Fruit fly (Drosophila melanogaster) whole organism, embryonic: ENCODE data around the gene CG42271.

Source experiments
- Ada2b ChIP-seq: fragments of 200-800 bp; sonication (Bioruptor generic); IDR thresholded peaks from 2 replicates; pipeline ENCODE4 v1.3.6; 2022; ENCODE audit warnings: missing biosample characterization, missing genetic modification characterization
- B-H2 ChIP-seq: fragments of 200-800 bp; sonication (Bioruptor generic); optimal IDR thresholded peaks from 2 replicates; lab custom pipeline; 2018; ENCODE audit warnings: missing biosample characterization, mild to moderate bottlenecking, missing genetic modification characterization
- Bteb2 ChIP-seq: fragments of 200-800 bp; sonication (Bioruptor generic); optimal IDR thresholded peaks from 2 replicates; lab custom pipeline; 2016; ENCODE audit warnings: missing biosample characterization, missing genetic modification characterization
- C15 ChIP-seq: fragments of 200-800 bp; sonication (Bioruptor generic); IDR thresholded peaks from 3 replicates; pipeline ENCODE4 v1.3.6; 2022; ENCODE audit warnings: missing biosample characterization, missing genetic modification characterization
- CG10959 ChIP-seq: fragments of 200-800 bp; sonication (Bioruptor generic); IDR thresholded peaks from 2 replicates; pipeline ENCODE4 v1.3.6; 2022; ENCODE audit warnings: missing biosample characterization, missing genetic modification characterization
- CG11085 ChIP-seq: fragments of 200-800 bp; sonication (Bioruptor generic); IDR thresholded peaks from 2 replicates; pipeline ENCODE4 v1.3.6; 2022; ENCODE audit warnings: missing biosample characterization, missing genetic modification characterization
- CG11247 ChIP-seq: fragments of 200-800 bp; sonication (Bioruptor generic); IDR thresholded peaks from 2 replicates; pipeline ENCODE4 v1.3.6; 2022; ENCODE audit warnings: missing biosample characterization, missing genetic modification characterization
- CG11456 ChIP-seq: fragments of 200-800 bp; sonication (Bioruptor generic); IDR thresholded peaks from 3 replicates; pipeline ENCODE4 v1.3.6; 2022; ENCODE audit warnings: missing biosample characterization, missing genetic modification characterization
- CG12071 ChIP-seq: fragments of 200-800 bp; sonication (Bioruptor generic); optimal IDR thresholded peaks from 3 replicates; lab custom pipeline; 2018; ENCODE audit warnings: missing biosample characterization, mild to moderate bottlenecking, missing genetic modification characterization
- CG15269 ChIP-seq: fragments of 200-800 bp; sonication (Bioruptor generic); optimal IDR thresholded peaks from 2 replicates; lab custom pipeline; 2018; ENCODE audit warnings: missing biosample characterization, mild to moderate bottlenecking, missing genetic modification characterization, moderate library complexity
- CG17328 ChIP-seq: fragments of 200-800 bp; sonication (Bioruptor generic); IDR thresholded peaks from 2 replicates; pipeline ENCODE4 v1.3.6; 2022; ENCODE audit warnings: missing biosample characterization, missing genetic modification characterization
- CG17385 ChIP-seq: fragments of 200-800 bp; sonication (Bioruptor generic); optimal IDR thresholded peaks from 3 replicates; lab custom pipeline; 2018; ENCODE audit warnings: missing biosample characterization, mild to moderate bottlenecking, missing genetic modification characterization
- CG2129 ChIP-seq: fragments of 200-800 bp; sonication (Bioruptor generic); IDR thresholded peaks from 2 replicates; pipeline ENCODE4 v1.3.6; 2022; ENCODE audit warnings: missing biosample characterization, missing genetic modification characterization; ENCODE audit not compliant: partially characterized antibody
- CG30020 ChIP-seq: fragments of 200-800 bp; optimal IDR thresholded peaks from 2 replicates; lab custom pipeline; 2019; ENCODE audit warnings: missing biosample characterization, mild to moderate bottlenecking, missing genetic modification characterization, moderate library complexity
- CG32772 ChIP-seq: fragments of 200-800 bp; sonication (Bioruptor generic); IDR thresholded peaks from 2 replicates; pipeline ENCODE4 v1.3.6; 2022; ENCODE audit warnings: missing biosample characterization, missing genetic modification characterization
- CG34376 ChIP-seq: fragments of 200-800 bp; sonication (Bioruptor generic); optimal IDR thresholded peaks from 2 replicates; lab custom pipeline; 2018; ENCODE audit warnings: missing biosample characterization, mild to moderate bottlenecking, missing genetic modification characterization
- CG4328 ChIP-seq: fragments of 200-800 bp; sonication (Bioruptor generic); optimal IDR thresholded peaks from 3 replicates; lab custom pipeline; 2017; ENCODE audit warnings: missing biosample characterization, missing genetic modification reagents, missing genetic modification characterization
- CG7839 ChIP-seq: fragments of 200-800 bp; sonication (Bioruptor generic); optimal IDR thresholded peaks from 3 replicates; lab custom pipeline; 2018; ENCODE audit warnings: missing biosample characterization, mild to moderate bottlenecking, missing genetic modification characterization, moderate library complexity
- CG9727 ChIP-seq: fragments of 200-800 bp; sonication (Bioruptor generic); optimal IDR thresholded peaks from 3 replicates; lab custom pipeline; 2017; ENCODE audit warnings: missing biosample characterization, mild to moderate bottlenecking, missing genetic modification characterization
- CkIIα-i1 ChIP-seq: fragments of 200-800 bp; sonication (Bioruptor generic); IDR thresholded peaks from 2 replicates; pipeline ENCODE4 v1.3.6; 2022; ENCODE audit warnings: missing biosample characterization, missing genetic modification characterization
- CoRest ChIP-seq: fragments of 200-800 bp; sonication (Bioruptor generic); optimal IDR thresholded peaks from 3 replicates; lab custom pipeline; 2018; ENCODE audit warnings: missing biosample characterization, mild to moderate bottlenecking, missing genetic modification characterization, moderate library complexity
- HLH3B ChIP-seq: fragments of 200-800 bp; sonication (Bioruptor generic); IDR thresholded peaks from 2 replicates; pipeline ENCODE4 v1.3.6; 2022; ENCODE audit warnings: missing biosample characterization, missing genetic modification characterization
- Hsf ChIP-seq: fragments of 200-800 bp; sonication (Bioruptor generic); optimal IDR thresholded peaks from 3 replicates; lab custom pipeline; 2016; ENCODE audit warnings: missing biosample characterization, missing genetic modification characterization
- MBD-R2 ChIP-seq: fragments of 200-800 bp; sonication (Bioruptor generic); IDR thresholded peaks from 2 replicates; pipeline ENCODE4 v1.3.6; 2022; ENCODE audit warnings: missing biosample characterization, missing genetic modification characterization
- NFAT ChIP-seq: fragments of 200-800 bp; sonication (Bioruptor generic); IDR thresholded peaks from 2 replicates; pipeline ENCODE4 v1.3.6; 2022; ENCODE audit warnings: missing biosample characterization, missing genetic modification characterization
- Oli ChIP-seq: fragments of 200-800 bp; sonication (Bioruptor generic); optimal IDR thresholded peaks from 2 replicates; lab custom pipeline; 2018; ENCODE audit warnings: missing biosample characterization, mild to moderate bottlenecking, missing genetic modification characterization, moderate library complexity
- Rfx ChIP-seq: fragments of 200-800 bp; sonication (Bioruptor generic); IDR thresholded peaks from 2 replicates; pipeline ENCODE4 v1.3.6; 2022; ENCODE audit warnings: missing biosample characterization, missing genetic modification characterization
- Side ChIP-seq: fragments of 200-800 bp; sonication (Bioruptor generic); optimal IDR thresholded peaks from 2 replicates; lab custom pipeline; 2016; ENCODE audit warnings: missing biosample characterization, missing genetic modification characterization
- Spps ChIP-seq: fragments of 200-800 bp; sonication (Bioruptor generic); optimal IDR thresholded peaks from 2 replicates; lab custom pipeline; 2018; ENCODE audit warnings: missing biosample characterization, mild to moderate bottlenecking, missing genetic modification characterization
- Sry-δ ChIP-seq: fragments of 200-800 bp; sonication (Bioruptor generic); optimal IDR thresholded peaks from 2 replicates; lab custom pipeline; 2016; ENCODE audit warnings: missing biosample characterization, missing genetic modification characterization
- TFAM ChIP-seq: fragments of 200-800 bp; sonication (Bioruptor generic); optimal IDR thresholded peaks from 2 replicates; lab custom pipeline; 2017; ENCODE audit warnings: missing biosample characterization, missing genetic modification characterization, inconsistent platforms
- Tbp ChIP-seq: fragments of >200 bp; optimal IDR thresholded peaks from 2 replicates; lab custom pipeline; 2018; ENCODE audit warnings: missing biosample characterization, missing genetic modification characterization
- YL-1 ChIP-seq: fragments of 200-800 bp; sonication (Bioruptor generic); optimal IDR thresholded peaks from 3 replicates; lab custom pipeline; 2017; ENCODE audit warnings: missing biosample characterization, mild to moderate bottlenecking, missing genetic modification characterization
- br ChIP-seq: fragments of >200 bp; optimal IDR thresholded peaks from 2 replicates; lab custom pipeline; 2017
- eyg ChIP-seq: fragments of 200-800 bp; sonication (Bioruptor generic); optimal IDR thresholded peaks from 3 replicates; lab custom pipeline; 2016; ENCODE audit warnings: missing biosample characterization, missing genetic modification characterization
- gcm2 ChIP-seq: fragments of 200-800 bp; sonication (Bioruptor generic); optimal IDR thresholded peaks from 2 replicates; lab custom pipeline; 2016; ENCODE audit warnings: missing biosample characterization, missing genetic modification characterization
- ind ChIP-seq: fragments of 200-800 bp; sonication (Bioruptor generic); optimal IDR thresholded peaks from 3 replicates; lab custom pipeline; 2016; ENCODE audit warnings: missing biosample characterization, missing genetic modification characterization
- ken ChIP-seq: fragments of 200-800 bp; sonication (Bioruptor generic); IDR thresholded peaks from 3 replicates; pipeline ENCODE4 v1.3.6; 2022; ENCODE audit warnings: missing biosample characterization, missing genetic modification characterization
- lola ChIP-seq, 3 experiments: fragments of >200 bp in 2 of 3; fragments of 200-800 bp in 1 of 3; sonication (Bioruptor generic) in 1 of 3; optimal IDR thresholded peaks; 2 replicates each; lab custom pipeline; 2017 to 2019; ENCODE audit warnings: missing biosample characterization in 3 of 3, missing genetic modification characterization in 3 of 3, mild to moderate bottlenecking in 1 of 3, moderate library complexity in 1 of 3
- luna ChIP-seq: fragments of 200-800 bp; sonication (Bioruptor generic); optimal IDR thresholded peaks from 2 replicates; lab custom pipeline; 2016; ENCODE audit warnings: missing biosample characterization, missing genetic modification characterization
- mam ChIP-seq: fragments of 200-800 bp; sonication (Bioruptor generic); optimal IDR thresholded peaks from 3 replicates; lab custom pipeline; 2016; ENCODE audit warnings: missing biosample characterization, missing genetic modification characterization
- mld ChIP-seq: fragments of 200-800 bp; sonication (Bioruptor generic); IDR thresholded peaks from 3 replicates; pipeline ENCODE4 v1.3.6; 2022; ENCODE audit warnings: missing biosample characterization, missing genetic modification characterization; ENCODE audit not compliant: partially characterized antibody
- nerfin-1 ChIP-seq: fragments of 200-800 bp; sonication (Bioruptor generic); optimal IDR thresholded peaks from 3 replicates; lab custom pipeline; 2019; ENCODE audit warnings: missing biosample characterization, mild to moderate bottlenecking, missing genetic modification characterization, moderate library complexity
- pros ChIP-seq: fragments of 200-800 bp; sonication (Bioruptor generic); optimal IDR thresholded peaks from 3 replicates; lab custom pipeline; 2019; ENCODE audit warnings: missing biosample characterization, mild to moderate bottlenecking, missing genetic modification characterization, moderate library complexity
- pum ChIP-seq: fragments of 200-800 bp; sonication (Bioruptor generic); optimal IDR thresholded peaks from 2 replicates; lab custom pipeline; 2016; ENCODE audit warnings: missing biosample characterization, missing genetic modification characterization
- slbo ChIP-seq: fragments of 200-800 bp; sonication (Bioruptor generic); IDR thresholded peaks from 2 replicates; pipeline ENCODE4 v1.3.6; 2022; ENCODE audit warnings: missing biosample characterization, missing genetic modification characterization
- slp2 ChIP-seq: fragments of 200-800 bp; sonication (Bioruptor generic); optimal IDR thresholded peaks from 2 replicates; lab custom pipeline; 2016; ENCODE audit warnings: missing biosample characterization, missing genetic modification characterization
- ssp ChIP-seq: fragments of 200-800 bp; sonication (Bioruptor generic); IDR thresholded peaks from 2 replicates; pipeline ENCODE4 v1.3.6; 2022; ENCODE audit warnings: missing biosample characterization, missing genetic modification characterization
- toy ChIP-seq: fragments of 200-800 bp; sonication (Bioruptor generic); IDR thresholded peaks from 2 replicates; pipeline ENCODE4 v1.3.6; 2022; ENCODE audit warnings: missing biosample characterization, missing genetic modification characterization
- wor ChIP-seq: fragments of 200-800 bp; sonication (Bioruptor generic); IDR thresholded peaks from 2 replicates; pipeline ENCODE4 v1.3.6; 2022; ENCODE audit warnings: missing biosample characterization, missing genetic modification characterization

The CG42271 gene

DNA sequence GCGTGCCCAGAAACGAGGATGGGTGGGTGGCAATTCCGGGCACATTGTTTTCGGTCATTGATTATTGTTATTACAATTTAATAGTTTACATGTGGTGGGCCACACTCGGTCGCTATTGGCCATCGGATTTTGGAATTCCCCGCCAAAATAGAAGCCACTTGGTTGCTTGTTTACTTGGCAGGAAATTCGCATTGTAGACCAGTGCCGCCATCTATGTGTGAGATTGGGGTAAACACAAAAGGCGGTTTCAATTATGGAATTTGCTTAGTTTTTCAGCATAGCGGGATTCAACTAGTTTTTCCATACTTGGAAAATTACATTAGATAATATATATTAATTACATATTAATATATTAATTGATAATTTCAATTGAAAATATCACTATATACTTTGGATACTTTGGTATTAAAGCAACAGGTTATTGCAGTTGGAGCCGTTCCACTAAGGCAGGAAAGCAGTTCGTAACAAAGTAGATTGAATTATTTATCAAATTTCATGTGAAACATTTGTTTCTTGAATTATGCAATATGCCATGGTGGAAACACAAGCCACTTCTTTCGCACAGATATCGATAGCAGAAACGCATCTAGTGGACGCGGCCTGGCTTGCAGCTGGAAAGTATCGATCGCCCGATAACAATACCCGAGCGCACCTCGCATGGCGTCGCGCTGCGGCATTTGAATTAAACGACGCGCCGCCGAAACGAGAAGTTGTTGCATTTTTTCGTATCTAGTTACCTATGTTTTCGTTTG, 13.3 kb upstream of the CG42271 start, which contains the start of gene mud (continued):
- TF ChIP-seq NFAT: 0 out of 2 replicates have a peak, but pooled peaks have one; percentile 26
- TF ChIP-seq Tbp (GFP tag; lab: Kevin White, UChicago): no peak
- TF ChIP-seq CG11247 (GFP tag; lab: Robert Waterston, UW): no peak
- no peak for TF ChIP-seq luna (GFP tag; lab: Kevin White, UChicago)
- no peak for TF ChIP-seq TFAM (GFP tag; lab: Kevin White, UChicago)
- peak; percentile 95 for TF ChIP-seq ssp (GFP tag; lab: Robert Waterston, UW)
- TF ChIP-seq Sry-δ (GFP tag; lab: Kevin White, UChicago): peak; percentile 69
- TF ChIP-seq eyg (GFP tag; lab: Kevin White, UChicago): no peak
- TF ChIP-seq Oli (tag; lab: Kevin White, UChicago): peak; percentile 14
- no peak for TF ChIP-seq Ada2b (GFP tag; lab: Robert Waterston, UW)
- no peak for TF ChIP-seq nerfin-1 (tag; lab: Kevin White, UChicago)
- no peak for TF ChIP-seq CG7839
- TF ChIP-seq gcm2: no peak
- peak; percentile 20 for TF ChIP-seq ind
- no peak for TF ChIP-seq CG17328
- no peak for TF ChIP-seq Rfx (GFP tag; lab: Robert Waterston, UW)
- TF ChIP-seq CG12071 (GFP tag; lab: Kevin White, UChicago): no peak
- no peak for TF ChIP-seq Side (GFP tag; lab: Kevin White, UChicago)
- TF ChIP-seq HLH3B (GFP tag; lab: Robert Waterston, UW): no peak
- no peak for TF ChIP-seq Bteb2 (GFP tag; lab: Kevin White, UChicago)
- peak; percentile 54 for TF ChIP-seq CoRest (tag; lab: Kevin White, UChicago)
- no peak for TF ChIP-seq wor
- no peak for TF ChIP-seq CG4328 (GFP tag; lab: Kevin White, UChicago)
- peak; percentile 23 for TF ChIP-seq mam
- TF ChIP-seq CG9727 (GFP tag; lab: Kevin White, UChicago): peak; percentile 37
- TF ChIP-seq CG10959 (GFP tag; lab: Robert Waterston, UW): no peak
- TF ChIP-seq CG30020 (tag; lab: Kevin White, UChicago): peak; percentile 90
- TF ChIP-seq toy: no peak
- no peak for TF ChIP-seq CG32772
- TF ChIP-seq Hsf (GFP tag; lab: Kevin White, UChicago): no peak
- no peak for TF ChIP-seq CG15269 (tag; lab: Kevin White, UChicago)
- no peak for TF ChIP-seq pros (GFP tag; lab: Kevin White, UChicago)
- no peak for TF ChIP-seq CG17385
- no peak for TF ChIP-seq CkIIα-i1 (GFP tag; lab: Robert Waterston, UW)
- TF ChIP-seq B-H2: no peak
- peak; percentile 39; the same call in 1 of the 2 replicates for TF ChIP-seq CG2129 (GFP tag; lab: Robert Waterston, UW)
- no peak for TF ChIP-seq pum (GFP tag; lab: Kevin White, UChicago)
- peak; percentile 26 for TF ChIP-seq MBD-R2 (GFP tag; lab: Robert Waterston, UW)
- TF ChIP-seq CG11456 (GFP tag; lab: Robert Waterston, UW): peak; percentile 52; the same call in 1 of the 3 replicates
- no peak for TF ChIP-seq br (lab: Kevin White, UChicago)
- peak; percentile 45 for TF ChIP-seq slbo (GFP tag; lab: Robert Waterston, UW)
- no peak for TF ChIP-seq C15 (GFP tag; lab: Robert Waterston, UW)
- no peak for TF ChIP-seq YL-1 (GFP tag; lab: Kevin White, UChicago)
- TF ChIP-seq CG34376 (GFP tag; lab: Kevin White, UChicago): no peak
- peak in 1 of 3 experiments; percentile 41 for TF ChIP-seq lola (GFP tag; optimal IDR thresholded peaks at IDR 0.05; lab: Kevin White, UChicago)
- no peak for TF ChIP-seq Spps (tag; lab: Kevin White, UChicago)
- TF ChIP-seq ken (GFP tag; lab: Robert Waterston, UW): 0 out of 3 replicates have a peak, but pooled peaks have one; percentile 46
- TF ChIP-seq CG11085 (GFP tag; lab: Robert Waterston, UW): no peak
- no peak for TF ChIP-seq slp2 (GFP tag; lab: Kevin White, UChicago)
- TF ChIP-seq mld: peak; percentile 38; the same call in 1 of the 3 replicates
